Worm (Caenorhabditis elegans) whole organism, midembryonic: ENCODE measurements around the gene pqn-39.

Source experiments
- T22C8.4 ChIP-seq: fragments of 200-800 bp; sonication (Bioruptor generic); IDR thresholded peaks from 2 replicates; pipeline ENCODE4 v1.3.6; 2022; ENCODE audit warnings: missing genetic modification characterization, missing compliant biosample characterization
- cog-1 ChIP-seq: sonication (generic microtip); optimal IDR thresholded peaks from 2 replicates; lab custom pipeline; 2016; ENCODE audit warnings: missing genetic modification characterization, missing compliant biosample characterization
- flt-1 ChIP-seq: fragments of 200-800 bp; sonication (Bioruptor generic); IDR thresholded peaks from 2 replicates; pipeline ENCODE4 v1.3.6; 2022; ENCODE audit warnings: missing genetic modification characterization, missing compliant biosample characterization
- klf-2 ChIP-seq: fragments of 200-800 bp; sonication (Bioruptor generic); conservative IDR thresholded peaks from 2 replicates; pipeline ENCODE4 v1.3.6; 2022; ENCODE audit warnings: missing genetic modification reagents, missing genetic modification characterization, missing compliant biosample characterization
- med-1 ChIP-seq: sonication (generic microtip); optimal IDR thresholded peaks from 2 replicates; lab custom pipeline; 2017; ENCODE audit warnings: missing genetic modification characterization, mild to moderate bottlenecking, missing compliant biosample characterization, antibody characterized with exemption, missing genetic modification reagents; ENCODE audit not compliant: insufficient read depth
- ref-1 ChIP-seq: fragments of 200-800 bp; sonication (Bioruptor generic); conservative IDR thresholded peaks from 2 replicates; pipeline ENCODE4 v1.3.6; 2022; ENCODE audit warnings: missing genetic modification reagents, missing genetic modification characterization, missing compliant biosample characterization
- tab-1 ChIP-seq: fragments of 200-800 bp; sonication (Bioruptor generic); IDR thresholded peaks from 2 replicates; pipeline ENCODE4 v1.3.6; 2022; ENCODE audit warnings: missing genetic modification characterization, missing compliant biosample characterization
- ztf-23 ChIP-seq: fragments of 200-800 bp; sonication (Bioruptor generic); IDR thresholded peaks from 2 replicates; pipeline ENCODE4 v1.3.6; 2022; ENCODE audit warnings: missing genetic modification reagents, missing genetic modification characterization, missing compliant biosample characterization
- ztf-29 ChIP-seq: fragments of 200-800 bp; sonication (Bioruptor generic); IDR thresholded peaks from 2 replicates; pipeline ENCODE4 v1.3.6; 2022; ENCODE audit warnings: missing genetic modification reagents, missing genetic modification characterization, missing compliant biosample characterization

The pqn-39 gene

DNA sequence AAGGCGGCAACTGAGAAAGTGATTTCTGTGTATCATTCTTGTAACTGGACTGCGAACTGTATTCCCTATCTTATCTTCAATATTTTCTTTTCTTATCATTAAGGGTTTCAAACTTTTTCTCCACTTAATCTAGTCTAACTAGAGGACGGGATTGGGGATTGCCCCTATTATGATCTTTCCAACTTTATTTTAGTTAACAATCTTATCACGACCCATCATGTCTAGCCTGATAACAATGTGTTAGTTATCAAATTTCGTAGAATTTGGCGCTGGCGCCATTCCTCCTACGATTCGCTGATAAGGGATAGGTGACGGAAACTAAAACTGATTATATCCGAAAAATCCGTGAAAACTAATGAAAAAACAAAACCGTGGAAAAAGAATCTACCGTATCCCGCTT, 31.1 kb downstream of the pqn-39 start:
- no peak for TF ChIP-seq ztf-23 (GFP tag; lab: Robert Waterston, UW)
- TF ChIP-seq ref-1, result no peak
- TF ChIP-seq ztf-29 (GFP tag; lab: Robert Waterston, UW), result no peak
- no peak for TF ChIP-seq klf-2 (GFP tag; lab: Robert Waterston, UW)
- TF ChIP-seq T22C8.4 (GFP tag; lab: Robert Waterston, UW), result no peak
- no peak for TF ChIP-seq flt-1
- no peak for TF ChIP-seq cog-1 (tag; lab: Kevin White, UChicago)
- no peak for TF ChIP-seq tab-1 (GFP tag; lab: Robert Waterston, UW)
- no peak for TF ChIP-seq med-1 (GFP tag; lab: Kevin White, UChicago)

DNA sequence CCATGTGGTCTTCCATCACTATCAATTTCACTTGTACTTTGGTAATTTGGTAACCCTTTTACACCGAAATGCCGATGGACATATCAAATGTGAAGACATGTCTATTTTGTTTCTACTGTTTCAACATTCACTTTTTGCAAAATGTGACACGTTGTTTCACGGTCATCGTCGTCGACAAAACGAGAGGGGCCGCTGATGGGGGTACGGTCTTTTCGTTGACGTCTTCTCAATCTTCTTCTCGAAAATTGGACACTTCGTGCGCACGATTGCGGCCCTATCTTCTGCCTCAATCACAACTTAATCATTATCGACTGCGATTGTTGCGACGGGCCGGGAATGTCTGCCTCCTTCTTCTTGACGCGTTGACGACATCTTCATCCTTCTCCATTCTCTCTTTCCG, 31.8 kb downstream of the pqn-39 start:
- no peak for TF ChIP-seq flt-1
- no peak for TF ChIP-seq ztf-29 (GFP tag; lab: Robert Waterston, UW)
- TF ChIP-seq ref-1, result no peak
- no peak for TF ChIP-seq tab-1 (GFP tag; lab: Robert Waterston, UW)
- no peak for TF ChIP-seq klf-2 (GFP tag; lab: Robert Waterston, UW)
- no peak for TF ChIP-seq cog-1 (tag; lab: Kevin White, UChicago)
- TF ChIP-seq T22C8.4 (GFP tag; lab: Robert Waterston, UW), result no peak

DNA sequence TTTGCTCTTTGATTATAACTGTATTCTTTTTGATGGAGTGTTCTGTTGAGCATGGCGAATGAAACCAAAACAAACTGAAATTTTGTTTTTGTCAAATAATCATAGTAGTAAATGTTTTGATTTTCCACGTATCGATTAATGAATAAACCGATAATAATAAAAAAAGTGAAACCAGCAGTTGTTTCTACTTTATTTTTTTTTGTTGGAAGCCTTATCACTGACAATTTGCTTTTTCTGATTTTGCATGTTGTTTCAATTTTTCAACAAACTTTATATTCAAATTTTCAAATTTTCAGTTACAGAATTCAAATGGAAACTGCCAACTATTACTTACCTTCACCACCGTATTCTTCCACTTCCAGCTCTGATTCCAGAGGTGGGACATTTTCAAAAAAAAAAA, 33.9 kb downstream of the pqn-39 start, which contains the start of gene elt-3:
elt-3 (plus strand) TSS at position 301 of the 400 bp plus-strand sequence.
- no peak for TF ChIP-seq flt-1
- no peak for TF ChIP-seq med-1 (GFP tag; lab: Kevin White, UChicago)
- TF ChIP-seq klf-2 (GFP tag; lab: Robert Waterston, UW), result no peak
- no peak for TF ChIP-seq ref-1
- TF ChIP-seq cog-1 (tag; lab: Kevin White, UChicago), result no peak
- TF ChIP-seq T22C8.4 (GFP tag; lab: Robert Waterston, UW), result no peak
- no peak for TF ChIP-seq tab-1 (GFP tag; lab: Robert Waterston, UW)
- TF ChIP-seq ztf-29 (GFP tag; lab: Robert Waterston, UW), result no peak
- no peak for TF ChIP-seq ztf-23 (GFP tag; lab: Robert Waterston, UW)

DNA sequence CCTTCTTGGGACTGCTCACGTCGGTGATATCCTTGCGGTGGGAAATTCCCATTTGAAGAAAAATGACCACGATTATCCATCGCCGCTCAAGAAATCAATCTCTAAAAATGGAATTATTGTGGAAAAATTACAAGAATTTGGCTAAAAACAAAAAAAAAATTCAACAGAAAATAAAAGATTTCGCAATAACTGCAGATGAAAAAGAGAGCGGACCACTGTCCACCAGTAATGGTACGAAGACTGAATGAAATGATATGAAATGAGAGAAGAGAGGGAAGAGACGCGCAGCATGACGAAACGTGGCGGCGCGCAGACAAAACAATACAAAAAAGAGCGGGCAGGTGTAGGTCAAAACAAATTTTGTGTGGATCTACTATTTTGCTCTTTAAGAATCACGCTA, 38.9 kb downstream of the pqn-39 start, which contains the start of gene meg-1:
meg-1 (minus strand) TSS at position 101 of the 400 bp plus-strand sequence.
- no peak for TF ChIP-seq ref-1
- TF ChIP-seq ztf-23 (GFP tag; lab: Robert Waterston, UW), result no peak
- no peak for TF ChIP-seq flt-1
- TF ChIP-seq ztf-29 (GFP tag; lab: Robert Waterston, UW), result no peak
- TF ChIP-seq cog-1 (tag; lab: Kevin White, UChicago), result no peak
- TF ChIP-seq med-1 (GFP tag; lab: Kevin White, UChicago), result no peak
- TF ChIP-seq T22C8.4 (GFP tag; lab: Robert Waterston, UW), result no peak

DNA sequence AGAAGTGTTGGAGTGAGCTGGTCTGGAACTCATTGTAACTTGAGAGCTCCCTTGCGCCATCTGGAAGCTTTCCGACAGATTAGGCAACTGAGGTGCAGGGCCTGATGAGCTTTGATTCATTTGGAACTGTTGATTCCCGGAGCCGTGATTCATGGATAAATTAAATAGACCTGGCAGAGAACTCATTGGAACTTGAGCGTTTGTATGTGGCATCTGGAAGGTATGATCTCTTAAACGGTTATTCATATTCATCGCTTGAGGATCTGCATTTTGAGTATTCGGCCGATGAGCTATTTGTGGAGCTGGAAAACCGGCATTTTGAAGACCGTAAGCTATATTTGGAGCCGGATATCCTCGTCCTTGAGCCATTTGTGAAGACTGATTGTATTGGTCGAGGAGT, 39.9 kb downstream of the pqn-39 start:
- TF ChIP-seq tab-1 (GFP tag; lab: Robert Waterston, UW), result no peak
- TF ChIP-seq T22C8.4 (GFP tag; lab: Robert Waterston, UW), result no peak
- no peak for TF ChIP-seq med-1 (GFP tag; lab: Kevin White, UChicago)
- no peak for TF ChIP-seq ztf-29 (GFP tag; lab: Robert Waterston, UW)
- no peak for TF ChIP-seq klf-2 (GFP tag; lab: Robert Waterston, UW)
- TF ChIP-seq ztf-23 (GFP tag; lab: Robert Waterston, UW), result no peak
- no peak for TF ChIP-seq ref-1
- TF ChIP-seq flt-1, result no peak
- TF ChIP-seq cog-1 (tag; lab: Kevin White, UChicago), result no peak

DNA sequence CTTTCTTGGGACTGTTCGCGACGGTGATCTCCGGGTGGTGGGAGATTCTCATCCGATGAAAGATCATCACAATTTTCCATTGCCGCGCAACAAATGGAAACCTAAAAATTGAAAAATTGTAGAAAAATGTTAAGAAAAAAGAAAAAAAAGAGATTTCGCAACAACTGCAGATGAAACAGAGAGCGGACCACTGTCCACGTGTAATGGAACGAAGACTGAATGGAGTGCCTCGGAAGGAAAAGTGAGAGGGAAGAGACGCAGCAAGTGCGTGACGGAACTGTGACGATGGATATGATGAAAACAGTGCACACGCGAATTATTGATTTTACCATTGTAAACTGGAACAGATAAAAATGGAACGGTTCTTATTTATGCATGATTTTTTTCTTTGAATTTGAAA, 42.4 kb downstream of the pqn-39 start, which contains the start of gene meg-2:
meg-2 (minus strand) TSS at position 101 of the 400 bp plus-strand sequence.
- TF ChIP-seq flt-1, result no peak
- TF ChIP-seq klf-2 (GFP tag; lab: Robert Waterston, UW), result no peak
- no peak for TF ChIP-seq ref-1
- TF ChIP-seq ztf-23 (GFP tag; lab: Robert Waterston, UW), result no peak
- TF ChIP-seq T22C8.4 (GFP tag; lab: Robert Waterston, UW), result no peak
- no peak for TF ChIP-seq ztf-29 (GFP tag; lab: Robert Waterston, UW)
- TF ChIP-seq cog-1 (tag; lab: Kevin White, UChicago), result no peak
- no peak for TF ChIP-seq med-1 (GFP tag; lab: Kevin White, UChicago)
- no peak for TF ChIP-seq tab-1 (GFP tag; lab: Robert Waterston, UW)

DNA sequence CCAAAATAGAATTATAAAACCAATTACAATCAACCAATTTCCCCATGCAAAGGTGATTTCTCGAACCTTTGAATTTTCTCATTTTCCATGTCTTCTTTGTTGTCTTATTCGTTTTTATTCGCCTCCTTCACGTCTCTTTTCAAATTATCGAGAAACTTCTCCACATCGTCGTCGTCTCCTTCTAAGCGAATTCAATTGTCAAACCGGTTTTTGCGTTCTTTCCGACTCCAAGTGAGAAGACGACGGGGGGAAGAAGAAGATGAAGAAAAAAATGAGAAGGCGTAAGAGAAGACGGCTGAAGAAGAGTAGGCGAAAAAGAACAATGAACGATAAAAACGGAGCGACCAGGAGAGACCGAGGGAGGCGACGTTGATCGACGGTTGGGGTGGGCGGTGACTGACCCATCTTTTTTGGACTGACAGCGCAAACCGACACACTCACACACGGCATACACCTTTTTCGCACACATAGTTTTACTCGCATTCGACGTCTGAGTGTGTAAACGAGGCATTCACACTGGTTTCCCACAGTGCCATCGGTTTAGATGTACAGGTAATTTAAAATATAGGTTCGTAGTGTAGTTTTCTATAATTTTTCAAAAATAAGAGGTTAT, 48.0 kb downstream of the pqn-39 start:
- TF ChIP-seq ztf-29 (GFP tag; lab: Robert Waterston, UW) (0 out of 2 replicates have a peak, but pooled peaks have one; percentile 9), flt-1 (no peak), klf-2 (GFP tag; lab: Robert Waterston, UW) (no peak), ref-1 (no peak)

DNA sequence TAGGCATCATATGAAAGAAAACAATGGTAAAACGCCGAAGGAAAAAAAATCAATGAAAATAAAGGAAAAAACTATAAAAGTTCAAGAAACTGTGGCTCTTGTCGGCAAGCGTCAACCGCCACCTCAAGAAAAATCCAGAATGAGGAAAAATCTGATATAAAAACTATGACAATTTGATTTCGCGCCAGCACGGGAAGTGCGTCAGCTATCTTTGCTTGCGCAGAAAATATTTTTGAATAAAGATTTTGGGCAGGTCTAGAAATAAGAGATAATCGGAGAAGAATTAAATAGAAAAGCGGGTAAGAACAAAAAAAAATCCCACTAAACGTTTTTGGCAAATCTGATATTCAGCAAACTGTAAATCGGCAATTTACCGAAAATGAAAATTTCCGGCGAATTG, 50.3 kb downstream of the pqn-39 start:
- TF ChIP-seq med-1 (GFP tag; lab: Kevin White, UChicago) (no peak), ztf-23 (GFP tag; lab: Robert Waterston, UW) (no peak), T22C8.4 (GFP tag; lab: Robert Waterston, UW) (no peak), klf-2 (GFP tag; lab: Robert Waterston, UW) (no peak), flt-1 (no peak)

DNA sequence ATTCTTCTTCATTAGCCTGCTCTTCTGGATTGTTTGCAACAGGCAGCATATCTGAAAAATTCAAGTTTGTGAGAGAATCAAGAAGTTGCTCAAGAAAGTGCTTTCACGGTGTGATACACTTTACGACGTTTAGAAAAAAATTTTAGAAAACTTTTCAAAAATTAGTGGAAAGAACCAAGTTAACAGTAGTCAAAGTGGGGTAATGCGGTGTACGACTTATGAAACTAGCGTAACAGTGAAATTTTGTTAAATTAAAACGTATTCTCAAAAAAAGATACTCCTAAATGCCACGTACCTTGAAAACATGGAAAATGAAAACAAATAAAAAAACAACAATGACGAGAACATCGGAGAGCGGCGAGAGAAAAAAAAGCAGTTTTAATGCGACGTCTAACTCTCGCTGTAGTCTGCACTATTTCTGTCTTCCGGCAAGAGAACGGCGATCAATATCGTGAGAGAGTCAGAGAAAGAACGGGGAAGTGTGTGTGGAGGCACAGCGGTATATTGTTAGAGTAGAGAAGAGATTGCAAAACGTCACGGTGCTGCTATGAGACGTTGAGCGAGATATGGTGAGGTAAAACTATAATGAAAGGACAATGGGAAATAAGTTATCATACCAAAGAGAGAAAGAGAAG, 51.2 kb downstream of the pqn-39 start, which contains the start of gene ekl-5:
ekl-5 (minus strand) TSS at position 51 of the 635 bp plus-strand sequence.
- no peak for TF ChIP-seq ref-1
- peak; percentile 82 for TF ChIP-seq T22C8.4 (GFP tag; lab: Robert Waterston, UW)
- TF ChIP-seq cog-1 (tag; lab: Kevin White, UChicago), result peak; percentile 34
- TF ChIP-seq flt-1, result no peak
